Worm (Caenorhabditis elegans): ENCODE measurements around the gene nphp-2.

DNA sequence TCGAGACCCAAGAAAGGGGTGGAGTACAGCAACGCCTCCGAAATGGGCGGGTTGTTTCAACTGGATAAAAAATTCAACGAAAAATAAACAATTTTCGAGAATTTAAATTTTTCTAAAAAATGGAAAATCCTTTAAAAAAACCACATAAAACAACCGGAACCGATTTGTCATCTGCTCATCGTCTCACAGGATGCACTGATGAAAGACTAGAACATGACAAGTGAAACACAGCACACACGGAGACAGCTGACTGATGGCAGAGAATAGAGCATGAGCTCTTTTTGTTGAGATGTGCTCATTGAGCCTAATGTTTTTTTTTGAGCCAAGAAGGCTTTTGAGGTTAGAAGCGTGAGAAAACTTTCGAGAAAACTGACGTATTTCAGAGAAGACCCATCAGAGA lies 5.6 kb upstream of the nphp-2 start:
- TF ChIP-seq F13C5.2 (tag; optimal IDR thresholded peaks at IDR 0.05) (no peak), hmg-4 (GFP tag; optimal IDR thresholded peaks at IDR 0.05) (no peak), B0310.2 (tag; optimal IDR thresholded peaks at IDR 0.05) (no peak), hmbx-1 (tag; optimal IDR thresholded peaks at IDR 0.05) (no peak), ama-1 (optimal IDR thresholded peaks at IDR 0.05) (no peak), ceh-13 (GFP tag; optimal IDR thresholded peaks at IDR 0.05) (no peak), flt-1 (GFP tag; IDR thresholded peaks at IDR 0.05) (no peak)

All from whole organism, early embryonic.